Worm (Caenorhabditis elegans) whole organism, early embryonic: ENCODE results near the gene dlc-5.

Experiments used
- B0310.2 ChIP-seq: sonication (generic microtip); optimal IDR thresholded peaks from 2 replicates; lab custom pipeline; 2016; ENCODE audit warnings: mild to moderate bottlenecking, missing genetic modification characterization, missing compliant biosample characterization
- F13C5.2 ChIP-seq: sonication (generic microtip); optimal IDR thresholded peaks from 2 replicates; lab custom pipeline; 2017; ENCODE audit warnings: mild to moderate bottlenecking, missing genetic modification characterization, inconsistent platforms, missing compliant biosample characterization
- aly-1 ChIP-seq: sonication (generic microtip); optimal IDR thresholded peaks from 2 replicates; lab custom pipeline; 2016; ENCODE audit warnings: missing genetic modification characterization, missing compliant biosample characterization
- ama-1 ChIP-seq: fragments of 150-350 bp; optimal IDR thresholded peaks from 2 replicates; lab custom pipeline; 2014
- ceh-13 ChIP-seq: fragments of 200-800 bp; sonication (Bioruptor generic); optimal IDR thresholded peaks from 2 replicates; lab custom pipeline; 2018; ENCODE audit warnings: mild to moderate bottlenecking, missing genetic modification characterization, missing compliant biosample characterization
- ceh-36 ChIP-seq: sonication (generic microtip); optimal IDR thresholded peaks from 2 replicates; lab custom pipeline; 2016; ENCODE audit warnings: missing genetic modification characterization, inconsistent platforms, missing compliant biosample characterization
- ets-7 ChIP-seq: sonication (generic microtip); optimal IDR thresholded peaks from 2 replicates; lab custom pipeline; 2016; ENCODE audit warnings: missing genotype, missing genetic modification characterization, missing compliant biosample characterization
- flt-1 ChIP-seq: fragments of 200-800 bp; sonication (Bioruptor generic); IDR thresholded peaks from 2 replicates; pipeline ENCODE4 v1.3.6; 2022; ENCODE audit warnings: missing genetic modification characterization, missing compliant biosample characterization
- hmbx-1 ChIP-seq: sonication (generic microtip); optimal IDR thresholded peaks from 2 replicates; lab custom pipeline; 2016; ENCODE audit warnings: mild to moderate bottlenecking, missing genetic modification characterization, missing compliant biosample characterization
- hmg-4 ChIP-seq: fragments of 200-800 bp; sonication (Bioruptor generic); optimal IDR thresholded peaks from 2 replicates; lab custom pipeline; 2018; ENCODE audit warnings: mild to moderate bottlenecking, missing genetic modification characterization, missing compliant biosample characterization
- hnd-1 ChIP-seq: sonication (generic microtip); optimal IDR thresholded peaks from 2 replicates; lab custom pipeline; 2016; ENCODE audit warnings: missing genetic modification characterization, missing compliant biosample characterization
- pes-1 ChIP-seq: fragments of 200-800 bp; sonication (Bioruptor generic); IDR thresholded peaks from 2 replicates; pipeline ENCODE4 v1.3.6; 2022; ENCODE audit warnings: missing genetic modification reagents, missing genetic modification characterization, missing compliant biosample characterization
- scrt-1 ChIP-seq: fragments of 200-800 bp; sonication (Bioruptor generic); IDR thresholded peaks from 2 replicates; pipeline ENCODE4 v1.3.6; 2022; ENCODE audit warnings: missing genetic modification characterization, missing compliant biosample characterization
- sea-1 ChIP-seq: fragments of 200-800 bp; sonication (Bioruptor generic); conservative IDR thresholded peaks from 2 replicates; pipeline ENCODE4 v1.3.6; 2022; ENCODE audit warnings: missing genetic modification characterization, missing compliant biosample characterization
- tbx-11 ChIP-seq: fragments of 200-800 bp; sonication (Bioruptor generic); IDR thresholded peaks from 2 replicates; pipeline ENCODE4 v1.3.6; 2022; ENCODE audit warnings: missing genetic modification characterization, missing compliant biosample characterization
- tbx-37 ChIP-seq: fragments of 200-800 bp; sonication (Bioruptor generic); conservative IDR thresholded peaks from 2 replicates; pipeline ENCODE4 v1.3.6; 2022; ENCODE audit warnings: missing genetic modification reagents, missing genetic modification characterization, missing compliant biosample characterization
- tra-4 ChIP-seq: sonication (generic microtip); optimal IDR thresholded peaks from 2 replicates; lab custom pipeline; 2017; ENCODE audit warnings: missing genetic modification characterization, missing compliant biosample characterization

The dlc-5 gene

ce11 chrIV:6413482-6413881 lies 24.5 kb upstream of the dlc-5 start, which contains the start of gene nlp-71:
Gene nlp-71 (minus strand): TSS chrIV:6413582.
- TF ChIP-seq ceh-36 (no peak), flt-1 (GFP tag; lab: Robert Waterston, UW) (no peak), ama-1 (lab: Kevin White, UChicago) (no peak), scrt-1 (GFP tag; lab: Robert Waterston, UW) (no peak), ets-7 (tag; lab: Kevin White, UChicago) (no peak), tra-4 (tag; lab: Kevin White, UChicago) (no peak), F13C5.2 (no peak), sea-1 (GFP tag; lab: Robert Waterston, UW) (no peak), pes-1 (no peak), hnd-1 (tag; lab: Kevin White, UChicago) (no peak), ceh-13 (GFP tag; lab: Kevin White, UChicago) (no peak), tbx-37 (GFP tag; lab: Robert Waterston, UW) (no peak), B0310.2 (tag; lab: Kevin White, UChicago) (no peak)

DNA sequence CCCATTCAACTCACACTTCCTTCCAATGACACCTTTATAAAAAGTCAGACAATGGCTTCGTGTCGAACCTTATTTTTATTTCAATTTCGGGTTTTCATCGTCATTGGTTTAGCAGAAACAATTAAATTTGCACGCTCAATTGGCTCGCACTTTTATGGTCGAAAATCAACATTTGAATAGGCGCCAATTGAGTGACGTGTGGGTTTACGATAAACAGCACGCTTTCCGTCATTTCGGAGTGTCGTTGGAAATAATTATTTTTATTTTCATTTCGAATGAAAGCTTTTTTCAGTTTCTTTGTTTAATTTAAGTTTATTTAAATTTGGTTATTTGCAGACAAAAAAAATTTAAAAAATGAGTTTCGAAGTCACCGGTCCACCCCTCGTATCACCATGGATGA lies 22.9 kb upstream of the dlc-5 start, which contains the start of gene exos-2:
Gene exos-2, plus strand, starts transcription at position 330 of the 400 bp plus-strand sequence.
- TF ChIP-seq ceh-36 (no peak), ceh-13 (GFP tag; lab: Kevin White, UChicago) (no peak), sea-1 (GFP tag; lab: Robert Waterston, UW) (no peak), hmbx-1 (tag; lab: Kevin White, UChicago) (no peak), pes-1 (no peak), hnd-1 (tag; lab: Kevin White, UChicago) (no peak), scrt-1 (GFP tag; lab: Robert Waterston, UW) (no peak)

ce11 chrIV:6416553-6416952 lies 21.5 kb upstream of the dlc-5 start, which contains the start of gene Y73B6BL.22:
Gene Y73B6BL.22 (minus strand): TSS chrIV:6416653.
- TF ChIP-seq tra-4 (tag; lab: Kevin White, UChicago): no peak
- TF ChIP-seq F13C5.2: no peak
- no peak for TF ChIP-seq tbx-37 (GFP tag; lab: Robert Waterston, UW)
- no peak for TF ChIP-seq scrt-1 (GFP tag; lab: Robert Waterston, UW)
- TF ChIP-seq flt-1 (GFP tag; lab: Robert Waterston, UW): no peak
- no peak for TF ChIP-seq ceh-13 (GFP tag; lab: Kevin White, UChicago)
- TF ChIP-seq hmbx-1 (tag; lab: Kevin White, UChicago): no peak
- no peak for TF ChIP-seq ceh-36
- no peak for TF ChIP-seq aly-1 (tag; lab: Kevin White, UChicago)
- no peak for TF ChIP-seq hnd-1 (tag; lab: Kevin White, UChicago)
- TF ChIP-seq ets-7 (tag; lab: Kevin White, UChicago): no peak
- TF ChIP-seq pes-1: no peak
- TF ChIP-seq sea-1 (GFP tag; lab: Robert Waterston, UW): no peak
- no peak for TF ChIP-seq B0310.2 (tag; lab: Kevin White, UChicago)
- TF ChIP-seq tbx-11: no peak
- TF ChIP-seq ama-1 (lab: Kevin White, UChicago): no peak

DNA sequence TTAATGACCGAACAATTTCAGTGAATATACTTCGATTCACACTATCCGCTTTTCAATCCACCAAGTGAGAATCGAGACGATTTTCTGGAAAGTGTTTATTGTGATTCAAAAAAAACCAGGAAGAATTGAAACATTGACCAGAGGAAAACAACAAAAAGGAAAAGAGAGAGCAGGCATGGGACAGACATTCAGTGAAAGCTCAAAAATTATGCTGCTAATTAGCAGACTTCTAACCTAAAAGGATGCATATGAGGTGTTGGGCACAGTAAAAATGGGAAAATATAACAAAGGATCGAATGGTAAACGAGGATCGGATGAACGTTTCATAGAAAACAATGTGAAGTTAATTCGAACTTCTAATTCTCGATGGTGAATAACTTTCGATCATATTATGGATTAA lies 20.4 kb upstream of the dlc-5 start:
- TF ChIP-seq sea-1 (GFP tag; lab: Robert Waterston, UW) (no peak), scrt-1 (GFP tag; lab: Robert Waterston, UW) (no peak), tbx-11 (no peak), ama-1 (lab: Kevin White, UChicago) (no peak)

DNA sequence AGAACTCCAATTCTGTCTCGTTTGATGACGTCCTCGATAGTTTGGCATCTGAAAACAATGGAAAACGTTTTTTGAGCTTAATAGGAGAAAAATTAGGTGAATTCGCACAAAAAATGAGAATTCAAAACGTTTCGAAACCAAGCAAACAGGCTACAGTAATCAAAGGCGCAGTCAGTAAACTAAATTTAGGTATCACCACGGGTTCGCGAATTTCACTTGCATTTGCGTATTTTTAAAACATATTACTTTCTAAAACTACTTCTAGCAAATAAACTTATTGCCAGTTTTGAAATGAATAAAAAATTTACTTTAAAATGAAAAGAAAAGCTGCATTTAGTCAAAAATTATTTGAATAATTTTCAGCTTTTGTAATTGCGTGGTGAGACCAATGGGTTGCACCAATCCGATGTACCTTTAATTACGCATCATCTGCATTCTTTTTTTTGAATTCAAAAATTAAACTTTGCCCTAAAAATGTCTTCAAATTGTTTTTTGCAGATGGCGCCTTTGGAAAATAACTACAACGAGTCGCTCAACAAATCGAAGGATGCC lies 18.9 kb upstream of the dlc-5 start, which contains the start of the genes Y73B6BL.23 and htp-2:
Gene Y73B6BL.23, minus strand, starts transcription at position 51 of the 552 bp plus-strand sequence.
Gene htp-2, plus strand, starts transcription at position 492 of the 552 bp plus-strand sequence.
- TF ChIP-seq tra-4 (tag; lab: Kevin White, UChicago): no peak
- no peak for TF ChIP-seq flt-1 (GFP tag; lab: Robert Waterston, UW)
- no peak for TF ChIP-seq aly-1 (tag; lab: Kevin White, UChicago)
- TF ChIP-seq B0310.2 (tag; lab: Kevin White, UChicago): no peak
- no peak for TF ChIP-seq sea-1 (GFP tag; lab: Robert Waterston, UW)
- TF ChIP-seq tbx-11: no peak
- TF ChIP-seq scrt-1 (GFP tag; lab: Robert Waterston, UW): no peak
- TF ChIP-seq ama-1 (lab: Kevin White, UChicago): no peak
- no peak for TF ChIP-seq hmg-4 (GFP tag; lab: Kevin White, UChicago)
- TF ChIP-seq hnd-1 (tag; lab: Kevin White, UChicago): no peak
- TF ChIP-seq ceh-36: no peak
- TF ChIP-seq hmbx-1 (tag; lab: Kevin White, UChicago): no peak
- TF ChIP-seq pes-1: no peak
- no peak for TF ChIP-seq tbx-37 (GFP tag; lab: Robert Waterston, UW)
- TF ChIP-seq F13C5.2: no peak
- TF ChIP-seq ets-7 (tag; lab: Kevin White, UChicago): no peak
- no peak for TF ChIP-seq ceh-13 (GFP tag; lab: Kevin White, UChicago)

- TF ChIP-seq hmg-4 (GFP tag; lab: Kevin White, UChicago): no peak
- no peak for TF ChIP-seq scrt-1 (GFP tag; lab: Robert Waterston, UW)
- no peak for TF ChIP-seq ets-7 (tag; lab: Kevin White, UChicago)
- TF ChIP-seq B0310.2 (tag; lab: Kevin White, UChicago): no peak
- no peak for TF ChIP-seq pes-1
- no peak for TF ChIP-seq flt-1 (GFP tag; lab: Robert Waterston, UW)
- no peak for TF ChIP-seq aly-1 (tag; lab: Kevin White, UChicago)
- no peak for TF ChIP-seq ceh-36
- TF ChIP-seq tbx-37 (GFP tag; lab: Robert Waterston, UW): no peak
- no peak for TF ChIP-seq sea-1 (GFP tag; lab: Robert Waterston, UW)
- no peak for TF ChIP-seq ceh-13 (GFP tag; lab: Kevin White, UChicago)
- TF ChIP-seq hmbx-1 (tag; lab: Kevin White, UChicago): no peak
- TF ChIP-seq hnd-1 (tag; lab: Kevin White, UChicago): no peak
- no peak for TF ChIP-seq ama-1 (lab: Kevin White, UChicago)
- no peak for TF ChIP-seq F13C5.2
- TF ChIP-seq tra-4 (tag; lab: Kevin White, UChicago): no peak
- no peak for TF ChIP-seq tbx-11
Observed at ce11 chrIV:6421183-6421635, 16.8 kb upstream of the dlc-5 start, which contains the start of gene puf-11. Gene puf-11 (plus strand): TSS chrIV:6421585.
